Fruit fly (Drosophila melanogaster) whole organism, embryonic: ENCODE measurements around the gene pck.

Experiments
- Ada2b ChIP-seq: fragments of 200-800 bp; sonication (Bioruptor generic); IDR thresholded peaks from 2 replicates; pipeline ENCODE4 v1.3.6; 2022; ENCODE audit warnings: missing biosample characterization, missing genetic modification characterization
- Adf1 ChIP-seq: fragments of 200-800 bp; sonication (Bioruptor generic); IDR thresholded peaks from 2 replicates; pipeline ENCODE4 v1.3.6; 2022; ENCODE audit warnings: missing biosample characterization, missing genetic modification characterization
- Atf6 ChIP-seq: fragments of 200-800 bp; sonication (Bioruptor generic); IDR thresholded peaks from 2 replicates; pipeline ENCODE4 v1.3.6; 2022; ENCODE audit warnings: missing biosample characterization, missing genetic modification characterization
- CG10979 ChIP-seq: fragments of 200-800 bp; sonication (Bioruptor generic); optimal IDR thresholded peaks from 2 replicates; lab custom pipeline; 2018; ENCODE audit warnings: missing biosample characterization, mild to moderate bottlenecking, missing genetic modification characterization, moderate library complexity
- CG12104 ChIP-seq: fragments of 200-800 bp; sonication (Bioruptor generic); optimal IDR thresholded peaks from 3 replicates; lab custom pipeline; 2016; ENCODE audit warnings: missing biosample characterization, missing genetic modification characterization
- CG12391 ChIP-seq: fragments of 200-800 bp; sonication (Bioruptor generic); optimal IDR thresholded peaks from 3 replicates; lab custom pipeline; 2018; ENCODE audit warnings: missing biosample characterization, mild to moderate bottlenecking, missing genetic modification characterization, moderate library complexity
- CG14965 ChIP-seq: fragments of 200-800 bp; sonication (Bioruptor generic); optimal IDR thresholded peaks from 2 replicates; lab custom pipeline; 2016; ENCODE audit warnings: missing biosample characterization, missing genetic modification characterization, borderline replicate concordance
- CG1602 ChIP-seq: fragments of 200-800 bp; sonication (Bioruptor generic); optimal IDR thresholded peaks from 3 replicates; lab custom pipeline; 2016; ENCODE audit warnings: missing biosample characterization, missing genetic modification characterization
- CG1603 ChIP-seq: fragments of 200-800 bp; sonication (Bioruptor generic); optimal IDR thresholded peaks from 2 replicates; lab custom pipeline; 2019; ENCODE audit warnings: missing biosample characterization, mild to moderate bottlenecking, missing genetic modification characterization, moderate library complexity
- CG16863 ChIP-seq: fragments of 200-800 bp; sonication (Bioruptor generic); optimal IDR thresholded peaks from 3 replicates; lab custom pipeline; 2016; ENCODE audit warnings: missing biosample characterization, missing genetic modification characterization
- CG18262 ChIP-seq: fragments of 200-800 bp; optimal IDR thresholded peaks from 3 replicates; lab custom pipeline; 2019; ENCODE audit warnings: missing biosample characterization, mild to moderate bottlenecking, missing genetic modification characterization, moderate library complexity
- CG2202 ChIP-seq: fragments of 200-800 bp; sonication (Bioruptor generic); optimal IDR thresholded peaks from 2 replicates; lab custom pipeline; 2018; ENCODE audit warnings: missing biosample characterization, mild to moderate bottlenecking, missing genetic modification characterization
- CG3065 ChIP-seq: fragments of 200-800 bp; sonication (Bioruptor generic); optimal IDR thresholded peaks from 2 replicates; lab custom pipeline; 2016; ENCODE audit warnings: missing biosample characterization, missing genetic modification characterization
- CG31224 ChIP-seq: fragments of 200-800 bp; sonication (Bioruptor generic); IDR thresholded peaks from 2 replicates; pipeline ENCODE4 v1.3.6; 2022; ENCODE audit warnings: missing biosample characterization, missing genetic modification characterization
- CG32772 ChIP-seq: fragments of 200-800 bp; sonication (Bioruptor generic); IDR thresholded peaks from 2 replicates; pipeline ENCODE4 v1.3.6; 2022; ENCODE audit warnings: missing biosample characterization, missing genetic modification characterization
- CG3281 ChIP-seq: fragments of 200-800 bp; sonication (Bioruptor generic); optimal IDR thresholded peaks from 3 replicates; lab custom pipeline; 2017; ENCODE audit warnings: missing biosample characterization, mild to moderate bottlenecking, missing genetic modification characterization
- CG3726 ChIP-seq: fragments of 200-800 bp; sonication (Bioruptor generic); IDR thresholded peaks from 3 replicates; pipeline ENCODE4, ENCODE4 v1.3.6; 2022; ENCODE audit warnings: missing biosample characterization, missing genetic modification characterization
- CG3847 ChIP-seq: fragments of 200-800 bp; sonication (Bioruptor generic); IDR thresholded peaks from 2 replicates; pipeline ENCODE4 v1.3.6; 2022; ENCODE audit warnings: missing biosample characterization, missing genetic modification characterization
- CG6683 ChIP-seq: fragments of 200-800 bp; sonication (Bioruptor generic); optimal IDR thresholded peaks from 2 replicates; lab custom pipeline; 2017; ENCODE audit warnings: missing biosample characterization, mild to moderate bottlenecking, missing genetic modification characterization, missing genetic modification reagents
- CG9727 ChIP-seq: fragments of 200-800 bp; sonication (Bioruptor generic); optimal IDR thresholded peaks from 3 replicates; lab custom pipeline; 2017; ENCODE audit warnings: missing biosample characterization, mild to moderate bottlenecking, missing genetic modification characterization
- CoRest ChIP-seq: fragments of 200-800 bp; sonication (Bioruptor generic); optimal IDR thresholded peaks from 3 replicates; lab custom pipeline; 2018; ENCODE audit warnings: missing biosample characterization, mild to moderate bottlenecking, missing genetic modification characterization, moderate library complexity
- E2f2 ChIP-seq: fragments of 200-800 bp; sonication (Bioruptor generic); IDR thresholded peaks from 2 replicates; pipeline ENCODE4 v1.3.6; 2022; ENCODE audit warnings: missing biosample characterization, missing genetic modification characterization
- HHEX ChIP-seq: fragments of 200-800 bp; sonication (Bioruptor generic); optimal IDR thresholded peaks from 3 replicates; lab custom pipeline; 2017; ENCODE audit warnings: missing biosample characterization, mild to moderate bottlenecking, missing genetic modification characterization, missing genetic modification reagents
- HLHmδ ChIP-seq: fragments of 200-800 bp; sonication (Bioruptor generic); optimal IDR thresholded peaks from 2 replicates; lab custom pipeline; 2018; ENCODE audit warnings: missing biosample characterization, mild to moderate bottlenecking, missing genetic modification characterization, moderate library complexity
- HmgD ChIP-seq: fragments of 200-800 bp; sonication (Bioruptor generic); optimal IDR thresholded peaks from 3 replicates; lab custom pipeline; 2016; ENCODE audit warnings: missing biosample characterization, missing genetic modification characterization
- Hr39 ChIP-seq: fragments of >200 bp; optimal IDR thresholded peaks from 2 replicates; lab custom pipeline; 2017
- Jarid2 ChIP-seq: fragments of 200-800 bp; sonication (Bioruptor generic); optimal IDR thresholded peaks from 3 replicates; lab custom pipeline; 2017; ENCODE audit warnings: mild to moderate bottlenecking, missing biosample characterization, missing genetic modification reagents, missing genetic modification characterization
- Lhr ChIP-seq: fragments of 200-800 bp; sonication (Bioruptor generic); optimal IDR thresholded peaks from 3 replicates; lab custom pipeline; 2017; ENCODE audit warnings: mild to moderate bottlenecking, missing biosample characterization, missing genetic modification reagents, missing genetic modification characterization
- Mes4 ChIP-seq: fragments of 200-800 bp; sonication (Bioruptor generic); optimal IDR thresholded peaks from 2 replicates; lab custom pipeline; 2016; ENCODE audit warnings: missing biosample characterization, missing genetic modification characterization
- Ravus ChIP-seq: fragments of 200-800 bp; sonication (Bioruptor generic); IDR thresholded peaks from 2 replicates; pipeline ENCODE4 v1.3.6; 2022; ENCODE audit warnings: missing biosample characterization, missing genetic modification characterization
- ase ChIP-seq: fragments of 200-800 bp; sonication (Bioruptor generic); IDR thresholded peaks from 3 replicates; pipeline ENCODE4 v1.3.6; 2022; ENCODE audit warnings: missing biosample characterization, missing genetic modification characterization
- bigmax ChIP-seq: fragments of 200-800 bp; sonication (Bioruptor generic); optimal IDR thresholded peaks from 2 replicates; lab custom pipeline; 2018; ENCODE audit warnings: missing biosample characterization, mild to moderate bottlenecking, missing genetic modification characterization
- bowl ChIP-seq: fragments of 200-800 bp; sonication (Bioruptor generic); IDR thresholded peaks from 2 replicates; pipeline ENCODE4 v1.3.6; 2022; ENCODE audit warnings: missing biosample characterization, missing genetic modification characterization
- danr ChIP-seq: fragments of 200-800 bp; sonication (Bioruptor generic); IDR thresholded peaks from 2 replicates; pipeline ENCODE4 v1.3.6; 2022; ENCODE audit warnings: missing biosample characterization, missing genetic modification characterization
- dmrt11E ChIP-seq: fragments of 200-800 bp; sonication (Bioruptor generic); optimal IDR thresholded peaks from 3 replicates; lab custom pipeline; 2018; ENCODE audit warnings: missing biosample characterization, mild to moderate bottlenecking, missing genetic modification characterization, moderate library complexity
- fd3F ChIP-seq: fragments of 200-800 bp; sonication (Bioruptor generic); optimal IDR thresholded peaks from 2 replicates; lab custom pipeline; 2018; ENCODE audit warnings: missing biosample characterization, mild to moderate bottlenecking, missing genetic modification characterization, moderate library complexity
- fd96Cb ChIP-seq: fragments of 200-800 bp; sonication (Bioruptor generic); optimal IDR thresholded peaks from 2 replicates; lab custom pipeline; 2018; ENCODE audit warnings: missing biosample characterization, mild to moderate bottlenecking, missing genetic modification characterization, moderate library complexity
- ftz-f1 ChIP-seq: fragments of 200-800 bp; sonication (Bioruptor generic); optimal IDR thresholded peaks from 2 replicates; lab custom pipeline; 2016; ENCODE audit warnings: missing biosample characterization, missing genetic modification characterization
- knrl ChIP-seq: fragments of 200-800 bp; sonication (Bioruptor generic); IDR thresholded peaks from 3 replicates; pipeline ENCODE4 v1.3.6; 2022; ENCODE audit warnings: missing biosample characterization, missing genetic modification characterization; ENCODE audit not compliant: partially characterized antibody
- lola ChIP-seq, 3 experiments: fragments of >200 bp in 2 of 3; fragments of 200-800 bp in 1 of 3; sonication (Bioruptor generic) in 1 of 3; optimal IDR thresholded peaks; 2 replicates each; lab custom pipeline; 2017 to 2019; ENCODE audit warnings: missing biosample characterization in 3 of 3, missing genetic modification characterization in 3 of 3, mild to moderate bottlenecking in 1 of 3, moderate library complexity in 1 of 3
- mirr ChIP-seq: fragments of 200-800 bp; sonication (Bioruptor generic); optimal IDR thresholded peaks from 3 replicates; lab custom pipeline; 2018; ENCODE audit warnings: missing biosample characterization, mild to moderate bottlenecking, missing genetic modification characterization
- odd ChIP-seq: fragments of 200-800 bp; sonication (Bioruptor generic); optimal IDR thresholded peaks from 2 replicates; lab custom pipeline; 2017; ENCODE audit warnings: missing biosample characterization, mild to moderate bottlenecking, missing genetic modification characterization
- phol ChIP-seq: fragments of 200-800 bp; sonication (Bioruptor generic); optimal IDR thresholded peaks from 3 replicates; lab custom pipeline; 2018; ENCODE audit warnings: missing biosample characterization, mild to moderate bottlenecking, missing genetic modification characterization, moderate library complexity
- pros ChIP-seq: fragments of 200-800 bp; sonication (Bioruptor generic); optimal IDR thresholded peaks from 3 replicates; lab custom pipeline; 2019; ENCODE audit warnings: missing biosample characterization, mild to moderate bottlenecking, missing genetic modification characterization, moderate library complexity
- repo ChIP-seq: fragments of 200-800 bp; sonication (Bioruptor generic); optimal IDR thresholded peaks from 2 replicates; lab custom pipeline; 2016; ENCODE audit warnings: missing biosample characterization, missing genetic modification characterization
- slou ChIP-seq: fragments of 200-800 bp; sonication (Bioruptor generic); optimal IDR thresholded peaks from 3 replicates; lab custom pipeline; 2016; ENCODE audit warnings: missing biosample characterization, missing genetic modification characterization
- sob ChIP-seq: fragments of 200-800 bp; sonication (Bioruptor generic); IDR thresholded peaks from 2 replicates; pipeline ENCODE4 v1.3.6; 2022; ENCODE audit warnings: missing biosample characterization, missing genetic modification characterization
- sr ChIP-seq: fragments of 200-800 bp; sonication (Bioruptor generic); IDR thresholded peaks from 3 replicates; pipeline ENCODE4 v1.3.6; 2022; ENCODE audit warnings: missing biosample characterization, missing genetic modification characterization
- stc ChIP-seq: fragments of 200-800 bp; sonication (Bioruptor generic); IDR thresholded peaks from 2 replicates; pipeline ENCODE4 v1.3.6; 2022; ENCODE audit warnings: missing biosample characterization, missing genetic modification characterization
- stwl ChIP-seq: fragments of 200-800 bp; sonication (Bioruptor generic); optimal IDR thresholded peaks from 3 replicates; lab custom pipeline; 2018; ENCODE audit warnings: missing biosample characterization, mild to moderate bottlenecking, missing genetic modification characterization, moderate library complexity
- tap ChIP-seq: fragments of 200-800 bp; optimal IDR thresholded peaks from 3 replicates; lab custom pipeline; 2019; ENCODE audit warnings: missing biosample characterization, mild to moderate bottlenecking, missing genetic modification characterization, moderate library complexity

Gene pck

DNA sequence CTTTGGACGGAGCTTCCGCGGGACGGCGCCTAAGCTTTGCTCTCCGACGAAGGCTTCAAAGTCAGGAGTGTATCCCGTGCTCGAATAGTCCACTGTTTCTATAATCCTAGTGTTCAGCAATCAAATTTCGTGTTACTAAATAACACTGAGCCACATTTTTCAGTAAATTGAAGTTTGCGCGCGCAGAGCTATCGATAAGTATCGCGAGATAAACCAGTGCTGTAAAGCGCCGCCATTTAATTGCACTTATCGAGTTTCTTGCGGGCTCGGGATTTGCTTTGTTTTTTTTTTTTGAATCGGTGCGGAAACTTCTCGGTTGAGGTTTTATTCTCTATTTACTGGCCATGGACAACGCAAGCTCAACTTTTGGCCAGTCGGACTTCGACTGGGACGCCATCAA is 6.4 kb downstream of the pck start, which contains the start of the genes Rab27 and mei-38 (continued):
- TF ChIP-seq CG6683 (GFP tag; lab: Kevin White, UChicago) (no peak), HmgD (GFP tag; lab: Kevin White, UChicago) (peak; percentile 34), stc (GFP tag; lab: Robert Waterston, UW) (no peak), E2f2 (GFP tag; lab: Robert Waterston, UW) (peak; percentile 97), knrl (GFP tag; lab: Robert Waterston, UW) (peak; percentile 60; the same call in 2 of the 3 replicates), CG9727 (GFP tag; lab: Kevin White, UChicago) (no peak), odd (GFP tag; lab: Kevin White, UChicago) (no peak), pros (GFP tag; lab: Kevin White, UChicago) (no peak), dmrt11E (tag; lab: Kevin White, UChicago) (no peak), ftz-f1 (GFP tag; lab: Kevin White, UChicago) (no peak), Jarid2 (GFP tag; lab: Kevin White, UChicago) (no peak), CG18262 (tag; lab: Kevin White, UChicago) (no peak), bigmax (GFP tag; lab: Kevin White, UChicago) (no peak), Adf1 (GFP tag; lab: Robert Waterston, UW) (no peak), lola (GFP tag; optimal IDR thresholded peaks at IDR 0.05; lab: Kevin White, UChicago) (no peak), stwl (tag; lab: Kevin White, UChicago) (peak; percentile 23), mirr (GFP tag; lab: Kevin White, UChicago) (no peak), ase (GFP tag; lab: Robert Waterston, UW) (no peak), CG1603 (tag; lab: Kevin White, UChicago) (peak; percentile 43), CG32772 (peak; percentile 54), CG3281 (GFP tag; lab: Kevin White, UChicago) (no peak), CG10979 (tag; lab: Kevin White, UChicago) (no peak), fd96Cb (tag; lab: Kevin White, UChicago) (no peak), CG12391 (tag; lab: Kevin White, UChicago) (no peak), bowl (GFP tag; lab: Robert Waterston, UW) (no peak), Atf6 (GFP tag; lab: Robert Waterston, UW) (no peak), CG3847 (GFP tag; lab: Robert Waterston, UW) (peak; percentile 52), slou (GFP tag; lab: Kevin White, UChicago) (no peak), CG16863 (GFP tag; lab: Kevin White, UChicago) (no peak), Lhr (no peak), CG1602 (GFP tag; lab: Kevin White, UChicago) (no peak), Hr39 (lab: Kevin White, UChicago) (no peak), danr (GFP tag; lab: Robert Waterston, UW) (no peak), sob (GFP tag; lab: Robert Waterston, UW) (peak; percentile 61; the same call in 1 of the 2 replicates), repo (peak; percentile 5), CG14965 (GFP tag; lab: Kevin White, UChicago) (no peak), phol (tag; lab: Kevin White, UChicago) (peak; percentile 48), Ada2b (GFP tag; lab: Robert Waterston, UW) (no peak), Mes4 (GFP tag; lab: Kevin White, UChicago) (no peak), fd3F (GFP tag; lab: Kevin White, UChicago) (no peak), HLHmδ (GFP tag; lab: Kevin White, UChicago) (no peak), HHEX (no peak), CG12104 (GFP tag; lab: Kevin White, UChicago) (no peak), CG3726 (GFP tag; lab: Robert Waterston, UW) (no peak), CoRest (tag; lab: Kevin White, UChicago) (peak; percentile 8), sr (GFP tag; lab: Robert Waterston, UW) (no peak), Ravus (GFP tag; lab: Robert Waterston, UW) (no peak), tap (tag; lab: Kevin White, UChicago) (no peak), CG2202 (tag; lab: Kevin White, UChicago) (no peak), CG3065 (GFP tag; lab: Kevin White, UChicago) (no peak), CG31224 (GFP tag; lab: Robert Waterston, UW) (no peak)
